Worm (Caenorhabditis elegans): ENCODE data around the gene unc-6.
A peak's percentile ranks its signal among the peaks of the same experiment; 100 is the strongest.
"Not testable (repeated sequence)": the region's sequence is repeated elsewhere in the genome, so short reads cannot be mapped to it uniquely, and the experiment has no call there.

Gene unc-6

ce11 chrX:6874723-6875122, 14.8 kb upstream of the unc-6 start, which contains the start of gene F41C6.4:
Gene F41C6.4 (minus strand): TSS chrX:6874823.
- TF ChIP-seq him-1 (tag; optimal IDR thresholded peaks at IDR 0.05) (no peak), dao-5 (tag; optimal IDR thresholded peaks at IDR 0.05) (no peak), W03F9.2 (tag; optimal IDR thresholded peaks at IDR 0.05) (no peak)

ce11 chrX:6875273-6875672, 14.2 kb upstream of the unc-6 start:
- TF ChIP-seq dao-5 (tag; optimal IDR thresholded peaks at IDR 0.05) = no peak
- TF ChIP-seq him-1 (tag; optimal IDR thresholded peaks at IDR 0.05) = no peak
- TF ChIP-seq W03F9.2 (tag; optimal IDR thresholded peaks at IDR 0.05) = no peak

ce11 chrX:6877436-6877835, 12.0 kb upstream of the unc-6 start, which contains the start of gene col-173:
Gene col-173 (minus strand): TSS chrX:6877536.
- TF ChIP-seq him-1 (tag; optimal IDR thresholded peaks at IDR 0.05) (no peak), dao-5 (tag; optimal IDR thresholded peaks at IDR 0.05) (no peak), W03F9.2 (tag; optimal IDR thresholded peaks at IDR 0.05) (no peak)

- not testable (repeated sequence) for TF ChIP-seq him-1, W03F9.2, dao-5 (tag; optimal IDR thresholded peaks at IDR 0.05)
Observed at ce11 chrX:6881795-6882194, 7.7 kb upstream of the unc-6 start, which contains the start of gene F41C6.6. Gene F41C6.6 (minus strand): TSS chrX:6881895.

- TF ChIP-seq W03F9.2 (tag; optimal IDR thresholded peaks at IDR 0.05) (no peak), dao-5 (tag; optimal IDR thresholded peaks at IDR 0.05) (no peak), him-1 (tag; optimal IDR thresholded peaks at IDR 0.05) (no peak)
Observed at ce11 chrX:6884439-6884838, 5.0 kb upstream of the unc-6 start.

ce11 chrX:6885227-6885853, 4.1 kb upstream of the unc-6 start, which contains the start of gene F41C6.7:
Gene F41C6.7 (minus strand): TSS chrX:6885277.
- TF ChIP-seq dao-5 (tag; optimal IDR thresholded peaks at IDR 0.05) (no peak), him-1 (tag; optimal IDR thresholded peaks at IDR 0.05) (no peak), W03F9.2 (tag; optimal IDR thresholded peaks at IDR 0.05) (no peak)

- TF ChIP-seq W03F9.2 (tag; optimal IDR thresholded peaks at IDR 0.05) (no peak), dao-5 (tag; optimal IDR thresholded peaks at IDR 0.05) (no peak), him-1 (tag; optimal IDR thresholded peaks at IDR 0.05) (no peak)
Observed at ce11 chrX:6888208-6888607, 1.3 kb upstream of the unc-6 start.

- TF ChIP-seq him-1 (tag; optimal IDR thresholded peaks at IDR 0.05) (no peak), W03F9.2 (tag; optimal IDR thresholded peaks at IDR 0.05) (no peak), dao-5 (tag; optimal IDR thresholded peaks at IDR 0.05) (no peak)
Observed at ce11 chrX:6893074-6893473, 3.6 kb downstream of the unc-6 start.

ce11 chrX:6894104-6894503, 4.6 kb downstream of the unc-6 start:
- TF ChIP-seq dao-5 (tag; optimal IDR thresholded peaks at IDR 0.05) (no peak), W03F9.2 (tag; optimal IDR thresholded peaks at IDR 0.05) (no peak), him-1 (tag; optimal IDR thresholded peaks at IDR 0.05) (no peak)

- TF ChIP-seq W03F9.2 (tag; optimal IDR thresholded peaks at IDR 0.05) (no peak), him-1 (tag; optimal IDR thresholded peaks at IDR 0.05) (no peak), dao-5 (tag; optimal IDR thresholded peaks at IDR 0.05) (no peak)
Observed at ce11 chrX:6899848-6900247, 10.4 kb downstream of the unc-6 start, which contains the start of gene F14B8.4. Gene F14B8.4 (minus strand): TSS chrX:6899948.

- no peak for TF ChIP-seq W03F9.2 (tag; optimal IDR thresholded peaks at IDR 0.05)
- no peak for TF ChIP-seq him-1 (tag; optimal IDR thresholded peaks at IDR 0.05)
- no peak for TF ChIP-seq dao-5 (tag; optimal IDR thresholded peaks at IDR 0.05)
Observed at ce11 chrX:6901078-6901477, 11.6 kb downstream of the unc-6 start, which contains the start of gene pes-23. Gene pes-23 (plus strand): TSS chrX:6901378.

ce11 chrX:6902958-6903357, 13.5 kb downstream of the unc-6 start:
- peak; percentile 14 for TF ChIP-seq dao-5 (tag; optimal IDR thresholded peaks at IDR 0.05)
- TF ChIP-seq W03F9.2 (tag; optimal IDR thresholded peaks at IDR 0.05) = no peak
- no peak for TF ChIP-seq him-1 (tag; optimal IDR thresholded peaks at IDR 0.05)

ce11 chrX:6904064-6904771, 14.7 kb downstream of the unc-6 start, which contains the start of gene sid-5:
Gene sid-5 (plus strand): TSS chrX:6904721.
- TF ChIP-seq dao-5 (tag; optimal IDR thresholded peaks at IDR 0.05) (no peak), him-1 (tag; optimal IDR thresholded peaks at IDR 0.05) (no peak), W03F9.2 (tag; optimal IDR thresholded peaks at IDR 0.05) (no peak)

- TF ChIP-seq dao-5 (tag; optimal IDR thresholded peaks at IDR 0.05) (no peak), him-1 (tag; optimal IDR thresholded peaks at IDR 0.05) (no peak), W03F9.2 (tag; optimal IDR thresholded peaks at IDR 0.05) (no peak)
Observed at ce11 chrX:6905581-6905980, 16.1 kb downstream of the unc-6 start.

Data from whole organism, L4/young adult.